Fruit fly (Drosophila melanogaster): ENCODE measurements around the gene tara.
A peak's percentile ranks its signal among the peaks of the same experiment; 100 is the strongest.

The tara gene

dm6 chr3R:16213792-16214473 lies 11.5 kb upstream of the tara start (continued):
- TF ChIP-seq grau (tag; optimal IDR thresholded peaks at IDR 0.05), result peak; percentile 40
- peak; percentile 59 for TF ChIP-seq CG3281 (GFP tag; optimal IDR thresholded peaks at IDR 0.05)
- peak; percentile 32 for TF ChIP-seq Hand (GFP tag; optimal IDR thresholded peaks at IDR 0.05)
- TF ChIP-seq CG12659 (GFP tag; optimal IDR thresholded peaks at IDR 0.05), result peak; percentile 35
- TF ChIP-seq sens (GFP tag), result peak; percentile 58
- peak; percentile 21 for TF ChIP-seq CG15514 (GFP tag; optimal IDR thresholded peaks at IDR 0.05)
- peak; percentile 4 for TF ChIP-seq CG10654 (GFP tag; optimal IDR thresholded peaks at IDR 0.05)
- peak; percentile 42 for TF ChIP-seq CG17802 (tag; optimal IDR thresholded peaks at IDR 0.05)
- TF ChIP-seq CG30403 (GFP tag; optimal IDR thresholded peaks at IDR 0.05), result peak; percentile 42
- peak; percentile 24 for TF ChIP-seq CG15269 (tag; optimal IDR thresholded peaks at IDR 0.05)
- peak; percentile 17 for TF ChIP-seq CG17359 (tag; optimal IDR thresholded peaks at IDR 0.05)
- peak; percentile 57 for TF ChIP-seq Hmr (GFP tag; optimal IDR thresholded peaks at IDR 0.05)
- peak; percentile 55 for TF ChIP-seq dmrt99B (tag; optimal IDR thresholded peaks at IDR 0.05)
- TF ChIP-seq CG13424 (tag; optimal IDR thresholded peaks at IDR 0.05), result peak; percentile 28
- peak; percentile 50 for TF ChIP-seq CG7839 (tag; optimal IDR thresholded peaks at IDR 0.05)
- peak; percentile 69 for TF ChIP-seq Med (GFP tag)
- TF ChIP-seq CG17328 (GFP tag; IDR thresholded peaks at IDR 0.05), result no peak
- TF ChIP-seq CG11504 (tag; optimal IDR thresholded peaks at IDR 0.05), result peak; percentile 71
- peak; percentile 34 for TF ChIP-seq CoRest (tag; optimal IDR thresholded peaks at IDR 0.05)
- 0 out of 2 replicates have a peak, but pooled peaks have one; percentile 2 for TF ChIP-seq CG32532 (GFP tag; IDR thresholded peaks at IDR 0.05)
- peak; percentile 6 for TF ChIP-seq CG2120 (GFP tag; optimal IDR thresholded peaks at IDR 0.05)
- TF ChIP-seq lov (optimal IDR thresholded peaks at IDR 0.05), result no peak
- TF ChIP-seq lov (GFP tag; IDR thresholded peaks at IDR 0.05), result 0 out of 3 replicates have a peak, but pooled peaks have one; percentile 67
- peak; percentile 79 for TF ChIP-seq CG7556 (GFP tag; optimal IDR thresholded peaks at IDR 0.05)
- TF ChIP-seq fd96Cb (tag; optimal IDR thresholded peaks at IDR 0.05), result peak; percentile 27
- TF ChIP-seq toy (GFP tag; IDR thresholded peaks at IDR 0.05), result no peak
- no peak for TF ChIP-seq CG12104 (GFP tag; optimal IDR thresholded peaks at IDR 0.05)
- no peak for TF ChIP-seq crc (GFP tag; optimal IDR thresholded peaks at IDR 0.05)
- peak; percentile 69 for TF ChIP-seq Meics (GFP tag; optimal IDR thresholded peaks at IDR 0.05)
- TF ChIP-seq unpg (GFP tag; optimal IDR thresholded peaks at IDR 0.05), result no peak
- TF ChIP-seq CG10147 (GFP tag; optimal IDR thresholded peaks at IDR 0.05), result peak; percentile 31
- no peak for TF ChIP-seq CG8944 (GFP tag; optimal IDR thresholded peaks at IDR 0.05)
- no peak for TF ChIP-seq D (optimal IDR thresholded peaks at IDR 0.05)
- peak; percentile 8 for TF ChIP-seq D (GFP tag; optimal IDR thresholded peaks at IDR 0.05)
- peak; percentile 35 for TF ChIP-seq CG6683 (GFP tag; optimal IDR thresholded peaks at IDR 0.05)

- TF ChIP-seq CG12659 (GFP tag; optimal IDR thresholded peaks at IDR 0.05), result peak; percentile 11
- TF ChIP-seq CG8944 (GFP tag; optimal IDR thresholded peaks at IDR 0.05), result no peak
- peak; percentile 68 for TF ChIP-seq CoRest (tag; optimal IDR thresholded peaks at IDR 0.05)
- TF ChIP-seq Jarid2 (GFP tag; optimal IDR thresholded peaks at IDR 0.05), result no peak
- peak; percentile 64 for TF ChIP-seq CG18619 (GFP tag; optimal IDR thresholded peaks at IDR 0.05)
- no peak for TF ChIP-seq sc (optimal IDR thresholded peaks at IDR 0.05)
- TF ChIP-seq sc (GFP tag; optimal IDR thresholded peaks at IDR 0.05), result no peak
- TF ChIP-seq gcm2 (GFP tag; optimal IDR thresholded peaks at IDR 0.05), result no peak
- peak; percentile 13 for TF ChIP-seq CG6654 (GFP tag; optimal IDR thresholded peaks at IDR 0.05)
- no peak for TF ChIP-seq yki (optimal IDR thresholded peaks at IDR 0.05)
- TF ChIP-seq Oli (tag; optimal IDR thresholded peaks at IDR 0.05), result peak; percentile 59
- TF ChIP-seq al (GFP tag; IDR thresholded peaks at IDR 0.05), result no peak
- no peak for TF ChIP-seq jigr1 (GFP tag; IDR thresholded peaks at IDR 0.05)
- TF ChIP-seq CG17568 (GFP tag; optimal IDR thresholded peaks at IDR 0.05), result peak; percentile 18
- TF ChIP-seq CG6689 (GFP tag; IDR thresholded peaks at IDR 0.05), result no peak
- TF ChIP-seq hb (GFP tag; IDR thresholded peaks at IDR 0.05; ENCODE audit: partially characterized antibody), result no peak
- peak; percentile 5; the same call in 1 of the 2 replicates for TF ChIP-seq H2.0 (GFP tag; IDR thresholded peaks at IDR 0.05)
These were observed 10.8 kb upstream of the tara start for dm6 chr3R:16214474-16215318.
